Worm (Caenorhabditis elegans): ENCODE results near the gene H06H21.11.

- no peak for TF ChIP-seq zim-3 (tag; optimal IDR thresholded peaks at IDR 0.05)
- no peak for TF ChIP-seq athp-1 (tag; optimal IDR thresholded peaks at IDR 0.05)
- TF ChIP-seq ztf-18 (tag; optimal IDR thresholded peaks at IDR 0.05) = no peak
Observed at ce11 chrIV:4827219-4827618, 20.1 kb upstream of the H06H21.11 start, which contains the start of gene mpz-4.

Data from whole organism, young adult.